Fruit fly (Drosophila melanogaster) whole organism, embryonic: ENCODE data around the gene Mfap1.

Experiments
- Abd-B ChIP-seq: fragments of 200-800 bp; sonication (Bioruptor generic); optimal IDR thresholded peaks from 2 replicates; lab custom pipeline; 2018; ENCODE audit warnings: missing biosample characterization, mild to moderate bottlenecking, missing genetic modification characterization, moderate library complexity
- Ada2b ChIP-seq: fragments of 200-800 bp; sonication (Bioruptor generic); IDR thresholded peaks from 2 replicates; pipeline ENCODE4 v1.3.6; 2022; ENCODE audit warnings: missing biosample characterization, missing genetic modification characterization
- Asciz ChIP-seq: fragments of 200-800 bp; sonication (Bioruptor generic); optimal IDR thresholded peaks from 2 replicates; lab custom pipeline; 2017; ENCODE audit warnings: missing biosample characterization, mild to moderate bottlenecking, missing genetic modification characterization, missing genetic modification reagents
- B-H2 ChIP-seq: fragments of 200-800 bp; sonication (Bioruptor generic); optimal IDR thresholded peaks from 2 replicates; lab custom pipeline; 2018; ENCODE audit warnings: missing biosample characterization, mild to moderate bottlenecking, missing genetic modification characterization
- CG10543 ChIP-seq: fragments of 200-800 bp; sonication (Bioruptor generic); optimal IDR thresholded peaks from 3 replicates; lab custom pipeline; 2017; ENCODE audit warnings: missing biosample characterization, mild to moderate bottlenecking, missing genetic modification characterization, moderate library complexity
- CG11456 ChIP-seq: fragments of 200-800 bp; sonication (Bioruptor generic); IDR thresholded peaks from 3 replicates; pipeline ENCODE4 v1.3.6; 2022; ENCODE audit warnings: missing biosample characterization, missing genetic modification characterization
- CG12104 ChIP-seq: fragments of 200-800 bp; sonication (Bioruptor generic); optimal IDR thresholded peaks from 3 replicates; lab custom pipeline; 2016; ENCODE audit warnings: missing biosample characterization, missing genetic modification characterization
- CG12659 ChIP-seq: fragments of 200-800 bp; sonication (Bioruptor generic); optimal IDR thresholded peaks from 3 replicates; lab custom pipeline; 2017; ENCODE audit warnings: mild to moderate bottlenecking, missing biosample characterization, missing genetic modification reagents, missing genetic modification characterization
- CG13624 ChIP-seq: fragments of 200-800 bp; sonication (Bioruptor generic); optimal IDR thresholded peaks from 2 replicates; lab custom pipeline; 2016; ENCODE audit warnings: missing biosample characterization, missing genetic modification characterization
- CG13894 ChIP-seq: fragments of 200-800 bp; sonication (Bioruptor generic); optimal IDR thresholded peaks from 3 replicates; lab custom pipeline; 2018; ENCODE audit warnings: missing biosample characterization, mild to moderate bottlenecking, missing genetic modification characterization, moderate library complexity
- CG17186 ChIP-seq: fragments of 200-800 bp; sonication (Bioruptor generic); optimal IDR thresholded peaks from 3 replicates; lab custom pipeline; 2017; ENCODE audit warnings: missing biosample characterization, missing genetic modification reagents, missing genetic modification characterization
- CG2678 ChIP-seq: fragments of 200-800 bp; sonication (Bioruptor generic); optimal IDR thresholded peaks from 3 replicates; lab custom pipeline; 2019; ENCODE audit warnings: missing biosample characterization, mild to moderate bottlenecking, missing genetic modification characterization, moderate library complexity
- CG4854 ChIP-seq: fragments of 200-800 bp; sonication (Bioruptor generic); optimal IDR thresholded peaks from 2 replicates; lab custom pipeline; 2016; ENCODE audit warnings: missing biosample characterization, missing genetic modification characterization, inconsistent platforms
- CG6683 ChIP-seq: fragments of 200-800 bp; sonication (Bioruptor generic); optimal IDR thresholded peaks from 2 replicates; lab custom pipeline; 2017; ENCODE audit warnings: missing biosample characterization, mild to moderate bottlenecking, missing genetic modification characterization, missing genetic modification reagents
- CG7556 ChIP-seq: fragments of 200-800 bp; sonication (Bioruptor generic); optimal IDR thresholded peaks from 2 replicates; lab custom pipeline; 2017; ENCODE audit warnings: missing biosample characterization, mild to moderate bottlenecking, missing genetic modification characterization
- CG8478 ChIP-seq: fragments of >200 bp; optimal IDR thresholded peaks from 2 replicates; lab custom pipeline; 2018
- Camta ChIP-seq: fragments of 200-800 bp; sonication (Bioruptor generic); optimal IDR thresholded peaks from 2 replicates; lab custom pipeline; 2016; ENCODE audit warnings: missing biosample characterization, missing genetic modification characterization
- Dad ChIP-seq: fragments of 200-800 bp; sonication (Bioruptor generic); optimal IDR thresholded peaks from 3 replicates; lab custom pipeline; 2016; ENCODE audit warnings: missing biosample characterization, missing genetic modification characterization
- Dip3 ChIP-seq: fragments of 200-800 bp; sonication (Bioruptor generic); optimal IDR thresholded peaks from 3 replicates; lab custom pipeline; 2016; ENCODE audit warnings: missing biosample characterization, missing genetic modification characterization
- Ets65A ChIP-seq: fragments of 200-800 bp; sonication (Bioruptor generic); peaks from one replicate; lab custom pipeline; 2016; ENCODE audit warnings: missing biosample characterization, missing genetic modification characterization
- Hey ChIP-seq: fragments of 200-800 bp; sonication (Bioruptor generic); optimal IDR thresholded peaks from 3 replicates; lab custom pipeline; 2018; ENCODE audit warnings: missing biosample characterization, mild to moderate bottlenecking, missing genetic modification characterization
- HmgZ ChIP-seq: fragments of 200-800 bp; sonication (Bioruptor generic); optimal IDR thresholded peaks from 2 replicates; lab custom pipeline; 2018; ENCODE audit warnings: missing biosample characterization, mild to moderate bottlenecking, missing genetic modification characterization
- Hr3 ChIP-seq: fragments of 200-800 bp; sonication (Bioruptor generic); optimal IDR thresholded peaks from 3 replicates; lab custom pipeline; 2016; ENCODE audit warnings: missing biosample characterization, missing genetic modification characterization
- Hr51 ChIP-seq, 2 experiments: fragments of 200-800 bp; sonication (Bioruptor generic); optimal IDR thresholded peaks; 2 replicates in 1 of 2; 3 replicates in 1 of 2; lab custom pipeline; 2016 to 2018; ENCODE audit warnings: missing biosample characterization in 2 of 2, missing genetic modification characterization in 2 of 2, mild to moderate bottlenecking in 1 of 2, moderate library complexity in 1 of 2
- Lpt ChIP-seq: fragments of >200 bp; optimal IDR thresholded peaks from 2 replicates; lab custom pipeline; 2018; ENCODE audit warnings: missing biosample characterization, missing genetic modification characterization
- MBD-R2 ChIP-seq: fragments of 200-800 bp; sonication (Bioruptor generic); IDR thresholded peaks from 2 replicates; pipeline ENCODE4 v1.3.6; 2022; ENCODE audit warnings: missing biosample characterization, missing genetic modification characterization
- Med ChIP-seq: fragments of 200-800 bp; sonication (Bioruptor generic); peaks from one replicate; lab custom pipeline; 2016; ENCODE audit warnings: missing biosample characterization, missing genetic modification characterization, mild to moderate bottlenecking, inconsistent platforms, moderate library complexity
- Mrtf ChIP-seq: fragments of 200-800 bp; sonication (Bioruptor generic); IDR thresholded peaks from 3 replicates; pipeline ENCODE4 v1.3.6; 2022; ENCODE audit warnings: missing biosample characterization, missing genetic modification characterization
- Pdp1 ChIP-seq, 2 experiments: fragments of 200-800 bp; sonication (Bioruptor generic); optimal IDR thresholded peaks; 3 replicates each; lab custom pipeline; 2016; ENCODE audit warnings: missing biosample characterization in 2 of 2, missing genetic modification characterization in 2 of 2, mild to moderate bottlenecking in 1 of 2, moderate library complexity in 1 of 2
- Ssrp ChIP-seq: fragments of 200-800 bp; sonication (Bioruptor generic); optimal IDR thresholded peaks from 2 replicates; lab custom pipeline; 2018; ENCODE audit warnings: missing biosample characterization, mild to moderate bottlenecking, missing genetic modification characterization, moderate library complexity
- TFAM ChIP-seq: fragments of 200-800 bp; sonication (Bioruptor generic); optimal IDR thresholded peaks from 2 replicates; lab custom pipeline; 2017; ENCODE audit warnings: missing biosample characterization, missing genetic modification characterization, inconsistent platforms
- Vsx1 ChIP-seq: fragments of 200-800 bp; sonication (Bioruptor generic); optimal IDR thresholded peaks from 2 replicates; lab custom pipeline; 2017; ENCODE audit warnings: missing biosample characterization, mild to moderate bottlenecking, missing genetic modification characterization, missing genetic modification reagents
- Xbp1 ChIP-seq: fragments of 200-800 bp; sonication (Bioruptor generic); optimal IDR thresholded peaks from 3 replicates; lab custom pipeline; 2016; ENCODE audit warnings: missing biosample characterization, mild to moderate bottlenecking, missing genetic modification characterization
- caup ChIP-seq: fragments of 200-800 bp; sonication (Bioruptor generic); optimal IDR thresholded peaks from 3 replicates; lab custom pipeline; 2017; ENCODE audit warnings: missing biosample characterization, mild to moderate bottlenecking, missing genetic modification characterization, moderate library complexity; ENCODE audit not compliant: severe bottlenecking
- croc ChIP-seq: fragments of 200-800 bp; sonication (Bioruptor generic); conservative IDR thresholded peaks from 3 replicates; pipeline ENCODE4 v1.3.6; 2022; ENCODE audit warnings: missing biosample characterization, missing genetic modification characterization
- crol ChIP-seq: fragments of 200-800 bp; sonication (Bioruptor generic); IDR thresholded peaks from 2 replicates; pipeline ENCODE4 v1.3.6; 2022; ENCODE audit warnings: missing biosample characterization, missing genetic modification characterization
- cwo ChIP-seq: fragments of 200-800 bp; sonication (Bioruptor generic); optimal IDR thresholded peaks from 3 replicates; lab custom pipeline; 2017; ENCODE audit warnings: missing biosample characterization, missing genetic modification characterization, mild to moderate bottlenecking, moderate library complexity, missing genetic modification reagents
- exex ChIP-seq: fragments of 200-800 bp; sonication (Bioruptor generic); optimal IDR thresholded peaks from 4 replicates; lab custom pipeline; 2018; ENCODE audit warnings: missing biosample characterization, mild to moderate bottlenecking, missing genetic modification characterization, moderate library complexity
- ind ChIP-seq: fragments of 200-800 bp; sonication (Bioruptor generic); optimal IDR thresholded peaks from 3 replicates; lab custom pipeline; 2016; ENCODE audit warnings: missing biosample characterization, missing genetic modification characterization
- luna ChIP-seq: fragments of 200-800 bp; sonication (Bioruptor generic); optimal IDR thresholded peaks from 2 replicates; lab custom pipeline; 2016; ENCODE audit warnings: missing biosample characterization, missing genetic modification characterization
- mld ChIP-seq: fragments of 200-800 bp; sonication (Bioruptor generic); IDR thresholded peaks from 3 replicates; pipeline ENCODE4 v1.3.6; 2022; ENCODE audit warnings: missing biosample characterization, missing genetic modification characterization; ENCODE audit not compliant: partially characterized antibody
- nmo ChIP-seq: fragments of 200-800 bp; sonication (Bioruptor generic); optimal IDR thresholded peaks from 2 replicates; lab custom pipeline; 2018; ENCODE audit warnings: missing biosample characterization, mild to moderate bottlenecking, missing genetic modification characterization, moderate library complexity
- org-1 ChIP-seq: fragments of 200-800 bp; sonication (Bioruptor generic); optimal IDR thresholded peaks from 2 replicates; lab custom pipeline; 2017; ENCODE audit warnings: missing biosample characterization, missing genetic modification characterization
- otp ChIP-seq: fragments of 200-800 bp; sonication (Bioruptor generic); IDR thresholded peaks from 3 replicates; pipeline ENCODE4, ENCODE4 v1.3.6; 2022; ENCODE audit warnings: missing biosample characterization, missing genetic modification characterization
- rib ChIP-seq: fragments of 200-800 bp; sonication (Bioruptor generic); IDR thresholded peaks from 2 replicates; pipeline ENCODE4 v1.3.6; 2022; ENCODE audit warnings: missing biosample characterization, missing genetic modification characterization
- sug ChIP-seq: fragments of 200-800 bp; optimal IDR thresholded peaks from 2 replicates; lab custom pipeline; 2019; ENCODE audit warnings: missing biosample characterization, mild to moderate bottlenecking, missing genetic modification characterization, moderate library complexity
- unpg ChIP-seq: fragments of 200-800 bp; sonication (Bioruptor generic); optimal IDR thresholded peaks from 3 replicates; lab custom pipeline; 2018; ENCODE audit warnings: missing biosample characterization, mild to moderate bottlenecking, missing genetic modification characterization, moderate library complexity
- vvl ChIP-seq: fragments of 200-800 bp; sonication (Bioruptor generic); IDR thresholded peaks from 2 replicates; pipeline ENCODE4 v1.3.6; 2022; ENCODE audit warnings: missing biosample characterization, missing genetic modification characterization
- zf30C ChIP-seq: fragments of 200-800 bp; sonication (Bioruptor generic); optimal IDR thresholded peaks from 3 replicates; lab custom pipeline; 2018; ENCODE audit warnings: missing biosample characterization, mild to moderate bottlenecking, missing genetic modification characterization

Mfap1 gene

DNA sequence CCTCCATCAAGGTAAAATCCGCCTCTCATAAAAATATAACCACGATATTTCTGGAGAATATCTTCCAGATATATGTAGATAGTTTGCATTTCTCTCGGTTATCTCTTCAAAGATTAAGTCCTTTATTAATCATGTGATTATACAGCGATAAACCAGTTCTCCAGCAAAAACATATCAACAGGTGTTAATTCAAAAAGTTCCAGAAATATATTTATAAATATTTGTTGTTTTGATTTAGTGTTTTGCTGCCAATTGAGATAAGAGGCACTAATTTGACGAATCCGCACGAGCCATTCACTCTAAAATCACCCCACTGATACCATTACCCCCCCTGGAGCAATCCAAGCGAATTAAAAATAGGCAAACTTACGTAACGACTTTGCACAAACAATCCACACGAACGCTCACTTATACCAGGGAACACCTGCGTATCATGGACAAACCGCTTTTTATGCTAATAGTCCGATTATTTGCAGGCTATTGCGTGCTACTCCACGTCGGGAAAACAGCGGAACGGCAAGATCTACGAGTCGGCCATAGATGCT is 23.8 kb downstream of the Mfap1 start:
- TF ChIP-seq Mrtf (GFP tag; lab: Robert Waterston, UW) = no peak
- no peak for TF ChIP-seq Hr51 (GFP tag; optimal IDR thresholded peaks at IDR 0.05; lab: Kevin White, UChicago)
- TF ChIP-seq rib = peak; percentile 15; the same call in 1 of the 2 replicates
- no peak for TF ChIP-seq Dad (GFP tag; lab: Kevin White, UChicago)
- TF ChIP-seq B-H2 (GFP tag; lab: Kevin White, UChicago) = peak; percentile 66
- peak; percentile 74 for TF ChIP-seq exex (tag; lab: Kevin White, UChicago)
- TF ChIP-seq Camta (GFP tag; lab: Kevin White, UChicago) = no peak
- peak; percentile 10 for TF ChIP-seq HmgZ (tag; lab: Kevin White, UChicago)
- TF ChIP-seq CG17186 (GFP tag; lab: Kevin White, UChicago) = no peak
- TF ChIP-seq Ada2b (GFP tag; lab: Robert Waterston, UW) = no peak
- peak; percentile 84 for TF ChIP-seq Hey
- 0 out of 2 replicates have a peak, but pooled peaks have one; percentile 34 for TF ChIP-seq crol (GFP tag; lab: Robert Waterston, UW)
- no peak for TF ChIP-seq Vsx1
- no peak for TF ChIP-seq CG13624
- TF ChIP-seq org-1 (GFP tag; lab: Kevin White, UChicago) = no peak
- TF ChIP-seq Hr3 (GFP tag; lab: Kevin White, UChicago) = no peak
- TF ChIP-seq Xbp1 (GFP tag; lab: Kevin White, UChicago) = no peak
- TF ChIP-seq croc = no peak
- peak; percentile 49 for TF ChIP-seq cwo (GFP tag; lab: Kevin White, UChicago)
- 0 out of 3 replicates have a peak, but pooled peaks have one; percentile 37 for TF ChIP-seq otp (GFP tag; lab: Robert Waterston, UW)
- TF ChIP-seq sug (tag; lab: Kevin White, UChicago) = peak; percentile 95
- no peak for TF ChIP-seq Dip3 (GFP tag; lab: Kevin White, UChicago)
- TF ChIP-seq Med (GFP tag; lab: Kevin White, UChicago) = peak; percentile 63
- no peak for TF ChIP-seq caup (GFP tag; lab: Kevin White, UChicago)
- TF ChIP-seq CG6683 (GFP tag; lab: Kevin White, UChicago) = no peak
- 0 out of 2 replicates have a peak, but pooled peaks have one; percentile 10 for TF ChIP-seq MBD-R2 (GFP tag; lab: Robert Waterston, UW)
- TF ChIP-seq vvl = peak; percentile 22; the same call in 1 of the 2 replicates
- TF ChIP-seq Ets65A (GFP tag; lab: Kevin White, UChicago) = no peak
- peak in 1 of 2 experiments; percentile 90 for TF ChIP-seq Pdp1 (GFP tag; optimal IDR thresholded peaks at IDR 0.05; lab: Kevin White, UChicago)
- no peak for TF ChIP-seq Ssrp (tag; lab: Kevin White, UChicago)
- TF ChIP-seq nmo = no peak
- TF ChIP-seq CG11456 (GFP tag; lab: Robert Waterston, UW) = no peak
- peak; percentile 77 for TF ChIP-seq CG10543 (GFP tag; lab: Kevin White, UChicago)
- TF ChIP-seq TFAM (GFP tag; lab: Kevin White, UChicago) = no peak
- peak; percentile 8 for TF ChIP-seq CG12659 (GFP tag; lab: Kevin White, UChicago)
- no peak for TF ChIP-seq luna (GFP tag; lab: Kevin White, UChicago)

DNA sequence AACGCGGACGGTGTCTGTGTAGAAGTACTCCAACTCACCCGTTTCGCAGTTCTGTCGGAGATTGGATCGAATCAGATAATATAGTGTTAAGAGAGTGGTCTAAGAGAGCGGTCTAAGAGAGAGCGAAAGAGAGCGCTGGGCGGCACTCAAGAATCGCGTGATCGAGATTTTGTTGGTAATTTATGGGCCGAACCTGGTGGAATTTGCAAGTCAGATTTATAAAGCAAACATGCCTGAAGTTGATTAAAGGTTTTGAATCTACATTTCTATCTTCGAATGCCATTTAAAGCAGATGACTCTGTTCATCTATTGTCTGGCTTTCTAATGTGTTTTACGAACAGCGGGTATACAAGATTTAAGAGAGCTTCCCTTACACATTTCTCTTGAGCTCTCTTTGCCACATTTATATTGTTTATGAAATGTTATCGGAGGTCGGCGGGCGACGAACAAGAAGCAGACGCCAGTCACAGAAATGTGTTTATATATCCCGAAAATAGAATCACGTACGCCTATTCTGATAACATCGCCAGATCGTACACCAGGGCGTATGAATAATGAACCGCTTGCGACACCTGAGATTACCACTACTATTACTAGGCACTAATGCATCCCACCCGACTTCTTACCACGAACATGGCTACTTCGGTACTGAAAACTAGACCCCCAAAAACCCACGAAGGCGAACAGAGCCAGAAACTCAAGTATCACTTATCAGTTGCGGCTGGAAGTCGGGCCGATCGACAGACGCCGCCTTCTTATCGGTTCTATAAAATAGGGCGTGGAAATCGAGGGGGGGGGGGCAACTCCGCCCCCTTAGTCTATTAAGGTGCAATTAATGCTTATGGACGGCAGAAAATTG is 26.8 kb downstream of the Mfap1 start:
- peak; percentile 43 for TF ChIP-seq CG13894 (tag; lab: Kevin White, UChicago)
- TF ChIP-seq CG8478 (lab: Kevin White, UChicago) = no peak
- no peak for TF ChIP-seq unpg
- TF ChIP-seq CG12104 (GFP tag; lab: Kevin White, UChicago) = no peak
- TF ChIP-seq CG7556 (GFP tag; lab: Kevin White, UChicago) = no peak
- no peak for TF ChIP-seq CG4854 (GFP tag; lab: Kevin White, UChicago)
- no peak for TF ChIP-seq mld (GFP tag; lab: Robert Waterston, UW)
- TF ChIP-seq Abd-B (GFP tag; lab: Kevin White, UChicago) = no peak
- TF ChIP-seq ind (GFP tag; lab: Kevin White, UChicago) = no peak
- TF ChIP-seq Asciz (GFP tag; lab: Kevin White, UChicago) = no peak
- TF ChIP-seq Lpt (GFP tag; lab: Kevin White, UChicago) = no peak
- TF ChIP-seq CG2678 = no peak
- TF ChIP-seq zf30C = no peak
